Worm (Caenorhabditis elegans): ENCODE results near the gene F19D8.2.

- TF ChIP-seq ceh-36 (tag; optimal IDR thresholded peaks at IDR 0.05) (no peak), tra-4 (tag; optimal IDR thresholded peaks at IDR 0.05) (no peak), scrt-1 (GFP tag; IDR thresholded peaks at IDR 0.05) (no peak), ama-1 (optimal IDR thresholded peaks at IDR 0.05) (no peak), flt-1 (GFP tag; IDR thresholded peaks at IDR 0.05) (no peak), B0310.2 (tag; optimal IDR thresholded peaks at IDR 0.05) (no peak), aly-1 (tag; optimal IDR thresholded peaks at IDR 0.05) (no peak), tbx-37 (GFP tag; conservative IDR thresholded peaks at IDR 0.05) (no peak), ets-7 (tag; optimal IDR thresholded peaks at IDR 0.05) (no peak), hnd-1 (tag; optimal IDR thresholded peaks at IDR 0.05) (no peak), tbx-11 (GFP tag; IDR thresholded peaks at IDR 0.05) (no peak)
Observed at ce11 chrX:13846024-13846423, 11.8 kb downstream of the F19D8.2 start.
